Worm (Caenorhabditis elegans): ENCODE measurements around the gene clec-213.

- TF ChIP-seq unc-39 (tag; optimal IDR thresholded peaks at IDR 0.05): no peak
- no peak for TF ChIP-seq elt-1 (tag; optimal IDR thresholded peaks at IDR 0.05; ENCODE audit: borderline replicate concordance, insufficient read depth)
- TF ChIP-seq nhr-237 (tag; optimal IDR thresholded peaks at IDR 0.05): no peak
- TF ChIP-seq elt-3 (tag; optimal IDR thresholded peaks at IDR 0.05): no peak
- no peak for TF ChIP-seq blmp-1 (tag; optimal IDR thresholded peaks at IDR 0.05)
- TF ChIP-seq nhr-12 (tag; optimal IDR thresholded peaks at IDR 0.05): no peak
- TF ChIP-seq mep-1 (tag; optimal IDR thresholded peaks at IDR 0.05): no peak
- TF ChIP-seq ceh-43 (GFP tag; optimal IDR thresholded peaks at IDR 0.05): no peak
- TF ChIP-seq unc-62 (GFP tag; optimal IDR thresholded peaks at IDR 0.05): no peak
- TF ChIP-seq drap-1 (GFP tag; optimal IDR thresholded peaks at IDR 0.05): no peak
Measured at ce11 chrV:7637801-7638200, 32.8 kb downstream of the clec-213 start, which contains the start of gene clec-45.
